Worm (Caenorhabditis elegans): ENCODE measurements around the gene acn-1.
A peak's percentile ranks its signal among the peaks of the same experiment; 100 is the strongest.

DNA sequence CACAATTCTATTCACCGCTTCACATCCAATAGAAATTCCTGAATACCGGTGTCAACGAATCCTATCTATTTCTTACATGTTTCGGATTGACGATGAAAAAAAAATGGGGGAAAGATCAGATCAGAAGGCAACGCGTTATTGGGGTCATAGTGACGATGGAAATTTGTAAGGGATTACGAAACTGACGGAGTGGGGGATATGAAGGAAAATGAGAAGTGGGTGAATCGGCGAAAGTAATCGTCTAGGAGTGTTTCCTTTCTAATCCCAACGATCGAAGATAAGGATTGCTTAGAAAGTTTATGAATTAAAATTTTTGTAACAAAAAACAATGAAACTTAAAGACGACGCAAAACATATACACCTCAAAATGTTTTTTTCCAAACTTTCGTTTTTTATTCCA, 2.1 kb upstream of the acn-1 start:
- TF ChIP-seq ama-1 (optimal IDR thresholded peaks at IDR 0.05) (no peak), zag-1 (tag; optimal IDR thresholded peaks at IDR 0.05) (no peak), unc-39 (tag; optimal IDR thresholded peaks at IDR 0.05) (no peak), lsy-2 (tag; optimal IDR thresholded peaks at IDR 0.05) (no peak), blmp-1 (tag; optimal IDR thresholded peaks at IDR 0.05; ENCODE audit: insufficient read depth) (peak; percentile 39), R02D3.7 (tag; optimal IDR thresholded peaks at IDR 0.05) (no peak), nhr-23 (tag; optimal IDR thresholded peaks at IDR 0.05) (no peak), nhr-21 (tag; optimal IDR thresholded peaks at IDR 0.05) (peak; percentile 29), nhr-6 (tag; optimal IDR thresholded peaks at IDR 0.05) (no peak)

Data from whole organism, L2 larva.